Fruit fly (Drosophila melanogaster) whole organism, embryonic: ENCODE results near the gene nmo.

Source experiments
- Asciz ChIP-seq: fragments of 200-800 bp; sonication (Bioruptor generic); optimal IDR thresholded peaks from 2 replicates; lab custom pipeline; 2017; ENCODE audit warnings: missing biosample characterization, mild to moderate bottlenecking, missing genetic modification characterization, missing genetic modification reagents
- Atf-2 ChIP-seq: fragments of 200-800 bp; sonication (Bioruptor generic); optimal IDR thresholded peaks from 2 replicates; lab custom pipeline; 2016; ENCODE audit warnings: missing biosample characterization, missing genetic modification characterization
- Atf6 ChIP-seq: fragments of 200-800 bp; sonication (Bioruptor generic); IDR thresholded peaks from 2 replicates; pipeline ENCODE4 v1.3.6; 2022; ENCODE audit warnings: missing biosample characterization, missing genetic modification characterization
- CG11093 ChIP-seq: fragments of 200-800 bp; sonication (Bioruptor generic); IDR thresholded peaks from 3 replicates; pipeline ENCODE4 v1.3.6; 2022; ENCODE audit warnings: missing biosample characterization, missing genetic modification characterization
- CG11723 ChIP-seq: fragments of 200-800 bp; sonication (Bioruptor generic); optimal IDR thresholded peaks from 2 replicates; lab custom pipeline; 2017; ENCODE audit warnings: missing biosample characterization, mild to moderate bottlenecking, missing genetic modification characterization
- CG12155 ChIP-seq: fragments of 200-800 bp; sonication (Bioruptor generic); optimal IDR thresholded peaks from 3 replicates; lab custom pipeline; 2016; ENCODE audit warnings: missing biosample characterization, missing genetic modification characterization
- CG12659 ChIP-seq: fragments of 200-800 bp; sonication (Bioruptor generic); optimal IDR thresholded peaks from 3 replicates; lab custom pipeline; 2017; ENCODE audit warnings: mild to moderate bottlenecking, missing biosample characterization, missing genetic modification reagents, missing genetic modification characterization
- CG12769 ChIP-seq: fragments of 200-800 bp; sonication (Bioruptor generic); optimal IDR thresholded peaks from 2 replicates; lab custom pipeline; 2019; ENCODE audit warnings: missing biosample characterization, mild to moderate bottlenecking, missing genetic modification characterization, moderate library complexity
- CG14710 ChIP-seq: fragments of 200-800 bp; sonication (Bioruptor generic); optimal IDR thresholded peaks from 3 replicates; lab custom pipeline; 2019; ENCODE audit warnings: missing biosample characterization, mild to moderate bottlenecking, missing genetic modification characterization, moderate library complexity
- CG17802 ChIP-seq: fragments of 200-800 bp; sonication (Bioruptor generic); optimal IDR thresholded peaks from 2 replicates; lab custom pipeline; 2018; ENCODE audit warnings: missing biosample characterization, mild to moderate bottlenecking, missing genetic modification characterization, moderate library complexity
- CG18011 ChIP-seq: fragments of 200-800 bp; sonication (Bioruptor generic); optimal IDR thresholded peaks from 2 replicates; lab custom pipeline; 2017; ENCODE audit warnings: missing biosample characterization, missing genetic modification characterization, mild to moderate bottlenecking, moderate library complexity, missing genotype
- CG18262 ChIP-seq: fragments of 200-800 bp; optimal IDR thresholded peaks from 3 replicates; lab custom pipeline; 2019; ENCODE audit warnings: missing biosample characterization, mild to moderate bottlenecking, missing genetic modification characterization, moderate library complexity
- CG18599 ChIP-seq: fragments of 200-800 bp; sonication (Bioruptor generic); optimal IDR thresholded peaks from 3 replicates; lab custom pipeline; 2017; ENCODE audit warnings: missing biosample characterization, missing genetic modification characterization, mild to moderate bottlenecking, moderate library complexity, missing genetic modification reagents
- CG33213 ChIP-seq: fragments of 200-800 bp; sonication (Bioruptor generic); optimal IDR thresholded peaks from 3 replicates; lab custom pipeline; 2016; ENCODE audit warnings: missing biosample characterization, missing genetic modification characterization
- CG34376 ChIP-seq: fragments of 200-800 bp; sonication (Bioruptor generic); optimal IDR thresholded peaks from 2 replicates; lab custom pipeline; 2018; ENCODE audit warnings: missing biosample characterization, mild to moderate bottlenecking, missing genetic modification characterization
- CG4707 ChIP-seq: fragments of 200-800 bp; sonication (Bioruptor generic); optimal IDR thresholded peaks from 2 replicates; lab custom pipeline; 2018; ENCODE audit warnings: missing biosample characterization, mild to moderate bottlenecking, missing genetic modification characterization, moderate library complexity
- CG5180 ChIP-seq: fragments of 200-800 bp; sonication (Bioruptor generic); optimal IDR thresholded peaks from 3 replicates; lab custom pipeline; 2017; ENCODE audit warnings: missing biosample characterization, missing genetic modification characterization, mild to moderate bottlenecking, moderate library complexity, missing genetic modification reagents
- CG6654 ChIP-seq: fragments of 200-800 bp; sonication (Bioruptor generic); optimal IDR thresholded peaks from 2 replicates; lab custom pipeline; 2017; ENCODE audit warnings: missing biosample characterization, mild to moderate bottlenecking, missing genetic modification characterization
- CG9876 ChIP-seq: fragments of 200-800 bp; sonication (Bioruptor generic); optimal IDR thresholded peaks from 2 replicates; lab custom pipeline; 2016; ENCODE audit warnings: missing biosample characterization, missing genetic modification characterization
- CHES-1-like ChIP-seq: fragments of 200-800 bp; sonication (Bioruptor generic); optimal IDR thresholded peaks from 2 replicates; lab custom pipeline; 2016; ENCODE audit warnings: missing biosample characterization, missing genetic modification characterization
- Dbx ChIP-seq: fragments of 200-800 bp; sonication (Bioruptor generic); IDR thresholded peaks from 3 replicates; pipeline ENCODE4 v1.3.6; 2022; ENCODE audit warnings: missing biosample characterization, missing genetic modification characterization
- Dip2 ChIP-seq: fragments of 200-800 bp; sonication (Bioruptor generic); IDR thresholded peaks from 2 replicates; pipeline ENCODE4 v1.3.6; 2022; ENCODE audit warnings: missing biosample characterization, missing genetic modification characterization
- HLH3B ChIP-seq: fragments of 200-800 bp; sonication (Bioruptor generic); IDR thresholded peaks from 2 replicates; pipeline ENCODE4 v1.3.6; 2022; ENCODE audit warnings: missing biosample characterization, missing genetic modification characterization
- Hand ChIP-seq: fragments of 200-800 bp; sonication (Bioruptor generic); optimal IDR thresholded peaks from 2 replicates; lab custom pipeline; 2017; ENCODE audit warnings: mild to moderate bottlenecking, missing biosample characterization, missing genetic modification reagents, missing genetic modification characterization
- Hr78 ChIP-seq, 2 experiments: fragments of 200-800 bp in 1 of 2; fragments of >200 bp in 1 of 2; sonication (Bioruptor generic) in 1 of 2; optimal IDR thresholded peaks; 2 replicates each; lab custom pipeline; 2017 to 2019; ENCODE audit warnings: missing biosample characterization in 2 of 2, missing genetic modification characterization in 2 of 2, mild to moderate bottlenecking in 1 of 2, moderate library complexity in 1 of 2
- NfI ChIP-seq: fragments of 200-800 bp; sonication (Bioruptor generic); optimal IDR thresholded peaks from 3 replicates; lab custom pipeline; 2018; ENCODE audit warnings: missing biosample characterization, mild to moderate bottlenecking, missing genetic modification characterization, moderate library complexity
- Optix ChIP-seq: fragments of 200-800 bp; sonication (Bioruptor generic); IDR thresholded peaks from 3 replicates; pipeline ENCODE4 v1.3.6; 2022; ENCODE audit warnings: missing biosample characterization, missing genetic modification characterization
- Rx ChIP-seq: fragments of 200-800 bp; sonication (Bioruptor generic); IDR thresholded peaks from 2 replicates; pipeline ENCODE4 v1.3.6; 2022; ENCODE audit warnings: missing biosample characterization, missing genetic modification characterization
- amos ChIP-seq: fragments of 200-800 bp; sonication (Bioruptor generic); IDR thresholded peaks from 2 replicates; pipeline ENCODE4 v1.3.6; 2022; ENCODE audit warnings: missing biosample characterization, missing genetic modification characterization; ENCODE audit not compliant: partially characterized antibody
- ash1 ChIP-seq: fragments of 200-800 bp; sonication (Bioruptor generic); optimal IDR thresholded peaks from 2 replicates; lab custom pipeline; 2018; ENCODE audit warnings: missing biosample characterization, mild to moderate bottlenecking, missing genetic modification characterization
- bab2 ChIP-seq: fragments of 200-800 bp; sonication (Bioruptor generic); optimal IDR thresholded peaks from 2 replicates; lab custom pipeline; 2016; ENCODE audit warnings: missing biosample characterization, missing genetic modification characterization
- bowl ChIP-seq: fragments of 200-800 bp; sonication (Bioruptor generic); IDR thresholded peaks from 2 replicates; pipeline ENCODE4 v1.3.6; 2022; ENCODE audit warnings: missing biosample characterization, missing genetic modification characterization
- ci ChIP-seq: fragments of 200-800 bp; sonication (Bioruptor generic); IDR thresholded peaks from 3 replicates; pipeline ENCODE4 v1.3.6; 2022; ENCODE audit warnings: missing biosample characterization, missing genetic modification characterization
- ewg ChIP-seq: fragments of 200-800 bp; sonication (Bioruptor generic); optimal IDR thresholded peaks from 3 replicates; lab custom pipeline; 2017; ENCODE audit warnings: mild to moderate bottlenecking, missing biosample characterization, missing genetic modification reagents, missing genetic modification characterization
- exex ChIP-seq: fragments of 200-800 bp; sonication (Bioruptor generic); optimal IDR thresholded peaks from 4 replicates; lab custom pipeline; 2018; ENCODE audit warnings: missing biosample characterization, mild to moderate bottlenecking, missing genetic modification characterization, moderate library complexity
- her ChIP-seq: fragments of 200-800 bp; sonication (Bioruptor generic); optimal IDR thresholded peaks from 2 replicates; lab custom pipeline; 2016; ENCODE audit warnings: missing biosample characterization, missing genetic modification characterization
- ind ChIP-seq: fragments of 200-800 bp; sonication (Bioruptor generic); optimal IDR thresholded peaks from 3 replicates; lab custom pipeline; 2016; ENCODE audit warnings: missing biosample characterization, missing genetic modification characterization
- peb ChIP-seq: fragments of 200-800 bp; sonication (Bioruptor generic); IDR thresholded peaks from 2 replicates; pipeline ENCODE4 v1.3.6; 2022; ENCODE audit warnings: missing biosample characterization, missing genetic modification characterization
- pho ChIP-seq: fragments of 200-800 bp; sonication (Bioruptor generic); optimal IDR thresholded peaks from 2 replicates; lab custom pipeline; 2016; ENCODE audit warnings: missing biosample characterization, missing genetic modification characterization
- ranshi ChIP-seq: fragments of 200-800 bp; sonication (Bioruptor generic); IDR thresholded peaks from 2 replicates; pipeline ENCODE4 v1.3.6; 2022; ENCODE audit warnings: missing biosample characterization, missing genetic modification characterization
- run ChIP-seq: fragments of 200-800 bp; sonication (Bioruptor generic); optimal IDR thresholded peaks from 3 replicates; lab custom pipeline; 2018; ENCODE audit warnings: missing biosample characterization, mild to moderate bottlenecking, missing genetic modification characterization
- salm ChIP-seq: fragments of 200-800 bp; sonication (Bioruptor generic); optimal IDR thresholded peaks from 2 replicates; lab custom pipeline; 2018; ENCODE audit warnings: missing biosample characterization, mild to moderate bottlenecking, missing genetic modification characterization
- scrt ChIP-seq: fragments of 200-800 bp; sonication (Bioruptor generic); optimal IDR thresholded peaks from 2 replicates; lab custom pipeline; 2018; ENCODE audit warnings: missing biosample characterization, mild to moderate bottlenecking, missing genetic modification characterization, moderate library complexity
- so ChIP-seq: fragments of 200-800 bp; sonication (Bioruptor generic); IDR thresholded peaks from 3 replicates; pipeline ENCODE4 v1.3.6; 2022; ENCODE audit warnings: missing biosample characterization, missing genetic modification characterization
- stwl ChIP-seq: fragments of 200-800 bp; sonication (Bioruptor generic); optimal IDR thresholded peaks from 3 replicates; lab custom pipeline; 2018; ENCODE audit warnings: missing biosample characterization, mild to moderate bottlenecking, missing genetic modification characterization, moderate library complexity
- sug ChIP-seq: fragments of 200-800 bp; optimal IDR thresholded peaks from 2 replicates; lab custom pipeline; 2019; ENCODE audit warnings: missing biosample characterization, mild to moderate bottlenecking, missing genetic modification characterization, moderate library complexity
- tap ChIP-seq: fragments of 200-800 bp; optimal IDR thresholded peaks from 3 replicates; lab custom pipeline; 2019; ENCODE audit warnings: missing biosample characterization, mild to moderate bottlenecking, missing genetic modification characterization, moderate library complexity
- ttk ChIP-seq: fragments of 200-800 bp; sonication (Bioruptor generic); IDR thresholded peaks from 2 replicates; pipeline ENCODE4 v2.1.2; 2022; ENCODE audit warnings: missing biosample characterization, missing genetic modification characterization
- wdn ChIP-seq: fragments of 200-800 bp; sonication (Bioruptor generic); IDR thresholded peaks from 2 replicates; pipeline ENCODE4 v1.3.6; 2022; ENCODE audit warnings: missing biosample characterization, missing genetic modification characterization
- zfh1 ChIP-seq: fragments of 200-800 bp; sonication (Bioruptor generic); IDR thresholded peaks from 3 replicates; pipeline ENCODE4 v1.3.6; 2022; ENCODE audit warnings: missing biosample characterization, missing genetic modification characterization

nmo gene

DNA sequence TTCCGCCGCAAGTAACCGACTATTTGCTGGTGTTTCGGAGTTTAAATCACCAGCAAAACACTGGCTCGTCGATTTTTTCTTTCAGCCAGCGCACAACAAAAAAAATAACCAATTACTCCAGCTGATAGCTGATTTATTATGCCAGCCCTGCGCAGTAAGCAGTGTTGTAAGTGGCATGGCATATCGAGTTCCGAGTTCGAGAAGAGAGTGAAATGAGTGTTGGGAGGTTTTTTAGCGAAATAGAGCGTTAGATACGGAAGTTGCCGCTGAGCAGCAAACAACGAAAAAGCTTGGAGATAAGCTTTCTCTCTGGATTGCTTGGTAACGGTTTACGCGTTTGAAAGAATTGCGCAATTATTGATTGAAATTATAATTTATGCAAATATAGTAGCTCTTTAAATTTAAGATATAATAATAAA lies 112.8 kb downstream of the nmo start, which contains the start of gene CG7565 (continued):
- peak; percentile 45; the same call in 1 of the 3 replicates for TF ChIP-seq Dbx
- TF ChIP-seq ttk (GFP tag; lab: Robert Waterston, UW), result no peak
- TF ChIP-seq scrt (GFP tag; lab: Kevin White, UChicago), result peak; percentile 41
- peak; percentile 73 for TF ChIP-seq CG34376 (GFP tag; lab: Kevin White, UChicago)
- TF ChIP-seq CG33213, result no peak
- no peak for TF ChIP-seq CG5180
- TF ChIP-seq Hand, result peak; percentile 62
- no peak for TF ChIP-seq Hr78 (GFP tag; optimal IDR thresholded peaks at IDR 0.05; lab: Kevin White, UChicago)
- TF ChIP-seq CG9876 (GFP tag; lab: Kevin White, UChicago), result no peak
- peak; percentile 99 for TF ChIP-seq stwl (tag; lab: Kevin White, UChicago)
- TF ChIP-seq Dip2 (GFP tag; lab: Robert Waterston, UW), result no peak
- TF ChIP-seq salm (tag; lab: Kevin White, UChicago), result peak; percentile 24
- TF ChIP-seq CHES-1-like, result peak; percentile 61
- TF ChIP-seq CG17802, result no peak
- TF ChIP-seq CG12769 (tag; lab: Kevin White, UChicago), result peak; percentile 88
- TF ChIP-seq CG18599 (GFP tag; lab: Kevin White, UChicago), result peak; percentile 84
- TF ChIP-seq pho, result peak; percentile 65
- peak; percentile 69 for TF ChIP-seq CG12659
- peak; percentile 19 for TF ChIP-seq Asciz (GFP tag; lab: Kevin White, UChicago)
- TF ChIP-seq bowl (GFP tag; lab: Robert Waterston, UW), result no peak
- TF ChIP-seq Atf-2 (GFP tag; lab: Kevin White, UChicago), result no peak
- TF ChIP-seq Atf6, result peak; percentile 59; the same call in 1 of the 2 replicates
- peak; percentile 25 for TF ChIP-seq CG18011 (GFP tag; lab: Kevin White, UChicago)
- no peak for TF ChIP-seq run
- peak; percentile 3 for TF ChIP-seq tap (tag; lab: Kevin White, UChicago)
- TF ChIP-seq sug (tag; lab: Kevin White, UChicago), result peak; percentile 65
- peak; percentile 49; the same call in 1 of the 3 replicates for TF ChIP-seq ci (GFP tag; lab: Robert Waterston, UW)
- peak; percentile 96 for TF ChIP-seq ewg
- TF ChIP-seq Rx, result no peak
- TF ChIP-seq ind (GFP tag; lab: Kevin White, UChicago), result peak; percentile 44
- no peak for TF ChIP-seq CG6654 (GFP tag; lab: Kevin White, UChicago)
- peak; percentile 43 for TF ChIP-seq ash1 (GFP tag; lab: Kevin White, UChicago)
- TF ChIP-seq amos, result no peak; the same call in 1 of the 2 replicates
- peak; percentile 14 for TF ChIP-seq CG18262 (tag; lab: Kevin White, UChicago)
- 0 out of 2 replicates have a peak, but pooled peaks have one; percentile 15 for TF ChIP-seq wdn (GFP tag; lab: Robert Waterston, UW)
- peak; percentile 39; the same call in 1 of the 2 replicates for TF ChIP-seq HLH3B (GFP tag; lab: Robert Waterston, UW)
- TF ChIP-seq CG14710 (tag; lab: Kevin White, UChicago), result peak; percentile 55
- no peak for TF ChIP-seq peb (GFP tag; lab: Robert Waterston, UW)
- peak; percentile 77 for TF ChIP-seq her
- TF ChIP-seq NfI (GFP tag; lab: Kevin White, UChicago), result peak; percentile 65
- no peak for TF ChIP-seq ranshi (GFP tag; lab: Robert Waterston, UW)
- peak; percentile 5 for TF ChIP-seq CG11723 (GFP tag; lab: Kevin White, UChicago)
- TF ChIP-seq CG12155, result peak; percentile 55
- no peak for TF ChIP-seq CG11093 (GFP tag; lab: Robert Waterston, UW)
- TF ChIP-seq zfh1, result peak; percentile 21; the same call in 1 of the 3 replicates
- TF ChIP-seq Optix, result no peak
- TF ChIP-seq so, result peak; percentile 60; the same call in 1 of the 3 replicates
- no peak for TF ChIP-seq CG4707 (GFP tag; lab: Kevin White, UChicago)
- TF ChIP-seq bab2, result peak; percentile 21
- TF ChIP-seq exex, result peak; percentile 90
